Worm (Caenorhabditis elegans) whole organism, L4/young adult: ENCODE measurements around the gene rnp-5.

Source experiments
- W03F9.2 ChIP-seq: fragments of 150-350 bp; optimal IDR thresholded peaks from 2 replicates; lab custom pipeline; 2014; ENCODE audit warnings: missing biosample characterization, missing genetic modification characterization
- dao-5 ChIP-seq: sonication (generic microtip); optimal IDR thresholded peaks from 2 replicates; lab custom pipeline; 2016; ENCODE audit warnings: missing genotype, missing genetic modification characterization, moderate library complexity, missing compliant biosample characterization
- him-1 ChIP-seq: sonication (generic microtip); optimal IDR thresholded peaks from 2 replicates; lab custom pipeline; 2016; ENCODE audit warnings: missing genotype, missing genetic modification reagents, missing genetic modification characterization, missing compliant biosample characterization

rnp-5 gene

ce11 chrIII:872373-872772 is 18.7 kb upstream of the rnp-5 start, which contains the start of the genes T24C4.3 and clc-20:
TSS of gene T24C4.3 (minus strand) at chrIII:872473.
TSS of gene clc-20 (plus strand) at chrIII:872583.
- TF ChIP-seq him-1 = no peak
- no peak for TF ChIP-seq dao-5 (tag; lab: Kevin White, UChicago)
- no peak for TF ChIP-seq W03F9.2 (tag; lab: Kevin White, UChicago)

- TF ChIP-seq dao-5 (tag; lab: Kevin White, UChicago) = no peak
- no peak for TF ChIP-seq him-1
- no peak for TF ChIP-seq W03F9.2 (tag; lab: Kevin White, UChicago)
Observed at ce11 chrIII:870555-870954, 16.8 kb upstream of the rnp-5 start.

ce11 chrIII:869869-870268 is 16.2 kb upstream of the rnp-5 start, which contains the start of gene T24C4.2:
TSS of gene T24C4.2 (minus strand) at chrIII:869969.
- TF ChIP-seq dao-5 (tag; lab: Kevin White, UChicago) = no peak
- no peak for TF ChIP-seq W03F9.2 (tag; lab: Kevin White, UChicago)
- no peak for TF ChIP-seq him-1

ce11 chrIII:868866-869265 is 15.2 kb upstream of the rnp-5 start:
- no peak for TF ChIP-seq W03F9.2 (tag; lab: Kevin White, UChicago)
- no peak for TF ChIP-seq dao-5 (tag; lab: Kevin White, UChicago)
- TF ChIP-seq him-1 = no peak

ce11 chrIII:861819-862356 is 8.2 kb upstream of the rnp-5 start, which contains the start of gene arx-4:
TSS of gene arx-4 (plus strand) at chrIII:862306.
- TF ChIP-seq W03F9.2 (tag; lab: Kevin White, UChicago) (no peak), him-1 (no peak), dao-5 (tag; lab: Kevin White, UChicago) (no peak)

ce11 chrIII:859898-860297 is 6.2 kb upstream of the rnp-5 start, which contains the start of gene exos-4.2:
TSS of gene exos-4.2 (plus strand) at chrIII:860198.
- TF ChIP-seq W03F9.2 (tag; lab: Kevin White, UChicago) (no peak), dao-5 (tag; lab: Kevin White, UChicago) (no peak), him-1 (no peak)

ce11 chrIII:856908-857307 is 3.2 kb upstream of the rnp-5 start:
- TF ChIP-seq dao-5 (tag; lab: Kevin White, UChicago) = no peak
- TF ChIP-seq him-1 = no peak
- TF ChIP-seq W03F9.2 (tag; lab: Kevin White, UChicago) = no peak

ce11 chrIII:856260-856659 is 2.6 kb upstream of the rnp-5 start, which contains the start of gene K02F3.12:
TSS of gene K02F3.12 (plus strand) at chrIII:856560.
- TF ChIP-seq dao-5 (tag; lab: Kevin White, UChicago) (no peak), W03F9.2 (tag; lab: Kevin White, UChicago) (no peak), him-1 (no peak)

ce11 chrIII:853414-853813 is 295 bp downstream of the rnp-5 start:
- TF ChIP-seq him-1 (no peak), W03F9.2 (tag; lab: Kevin White, UChicago) (no peak), dao-5 (tag; lab: Kevin White, UChicago) (no peak)

- TF ChIP-seq dao-5 (tag; lab: Kevin White, UChicago) = no peak
- no peak for TF ChIP-seq W03F9.2 (tag; lab: Kevin White, UChicago)
- no peak for TF ChIP-seq him-1
Observed at ce11 chrIII:852296-852695, 1.4 kb downstream of the rnp-5 start, which contains the start of gene moma-1. TSS of gene moma-1 (minus strand) at chrIII:852396.

- TF ChIP-seq him-1 (no peak), W03F9.2 (tag; lab: Kevin White, UChicago) (no peak), dao-5 (tag; lab: Kevin White, UChicago) (no peak)
Observed at ce11 chrIII:845485-845884, 8.2 kb downstream of the rnp-5 start, which contains the start of gene K02F3.2. TSS of gene K02F3.2 (plus strand) at chrIII:845841.

- TF ChIP-seq dao-5 (tag; lab: Kevin White, UChicago) = no peak
- TF ChIP-seq him-1 = no peak
- no peak for TF ChIP-seq W03F9.2 (tag; lab: Kevin White, UChicago)
Observed at ce11 chrIII:844577-844976, 9.1 kb downstream of the rnp-5 start.

- TF ChIP-seq dao-5 (tag; lab: Kevin White, UChicago) = no peak
- no peak for TF ChIP-seq him-1
- TF ChIP-seq W03F9.2 (tag; lab: Kevin White, UChicago) = no peak
Observed at ce11 chrIII:843999-844398, 9.7 kb downstream of the rnp-5 start.

- TF ChIP-seq W03F9.2 (tag; lab: Kevin White, UChicago) (no peak), dao-5 (tag; lab: Kevin White, UChicago) (no peak), him-1 (no peak)
Observed at ce11 chrIII:842630-843029, 11.1 kb downstream of the rnp-5 start, which contains the start of gene far-8. TSS of gene far-8 (plus strand) at chrIII:842930.

- no peak for TF ChIP-seq dao-5 (tag; lab: Kevin White, UChicago)
- TF ChIP-seq him-1 = no peak
- no peak for TF ChIP-seq W03F9.2 (tag; lab: Kevin White, UChicago)
Observed at ce11 chrIII:841177-841576, 12.5 kb downstream of the rnp-5 start, which contains the start of gene K02F3.9. TSS of gene K02F3.9 (minus strand) at chrIII:841366.
